Fruit fly (Drosophila melanogaster) whole organism, embryonic: Measurements from ENCODE around the gene CG5611.
A peak's percentile ranks its signal among the peaks of the same experiment; 100 is the strongest.

Experiments used
- B-H1 ChIP-seq: fragments of 200-800 bp; sonication (Bioruptor generic); IDR thresholded peaks from 3 replicates; pipeline ENCODE4 v1.3.6; 2022; ENCODE audit warnings: missing biosample characterization, missing genetic modification characterization
- Bgb ChIP-seq: fragments of 200-800 bp; sonication (Bioruptor generic); IDR thresholded peaks from 2 replicates; pipeline ENCODE4 v1.3.6; 2022; ENCODE audit warnings: missing biosample characterization, missing genetic modification characterization; ENCODE audit not compliant: partially characterized antibody
- CG10543 ChIP-seq: fragments of 200-800 bp; sonication (Bioruptor generic); optimal IDR thresholded peaks from 3 replicates; lab custom pipeline; 2017; ENCODE audit warnings: missing biosample characterization, mild to moderate bottlenecking, missing genetic modification characterization, moderate library complexity
- CG11504 ChIP-seq: fragments of 200-800 bp; sonication (Bioruptor generic); optimal IDR thresholded peaks from 3 replicates; lab custom pipeline; 2019; ENCODE audit warnings: missing biosample characterization, mild to moderate bottlenecking, missing genetic modification characterization, moderate library complexity
- CG12299 ChIP-seq: fragments of 200-800 bp; sonication (Bioruptor generic); optimal IDR thresholded peaks from 2 replicates; lab custom pipeline; 2018; ENCODE audit warnings: missing biosample characterization, mild to moderate bottlenecking, missing genetic modification characterization
- CG12769 ChIP-seq: fragments of 200-800 bp; sonication (Bioruptor generic); optimal IDR thresholded peaks from 2 replicates; lab custom pipeline; 2019; ENCODE audit warnings: missing biosample characterization, mild to moderate bottlenecking, missing genetic modification characterization, moderate library complexity
- CG14860 ChIP-seq: fragments of 200-800 bp; sonication (Bioruptor generic); IDR thresholded peaks from 3 replicates; pipeline ENCODE4 v1.3.6; 2022; ENCODE audit warnings: missing biosample characterization, missing genetic modification characterization; ENCODE audit not compliant: partially characterized antibody
- CG18599 ChIP-seq: fragments of 200-800 bp; sonication (Bioruptor generic); optimal IDR thresholded peaks from 3 replicates; lab custom pipeline; 2017; ENCODE audit warnings: missing biosample characterization, missing genetic modification characterization, mild to moderate bottlenecking, moderate library complexity, missing genetic modification reagents
- CG3065 ChIP-seq: fragments of 200-800 bp; sonication (Bioruptor generic); optimal IDR thresholded peaks from 2 replicates; lab custom pipeline; 2016; ENCODE audit warnings: missing biosample characterization, missing genetic modification characterization
- CG7745 ChIP-seq: fragments of 200-800 bp; sonication (Bioruptor generic); optimal IDR thresholded peaks from 2 replicates; lab custom pipeline; 2018; ENCODE audit warnings: missing biosample characterization, mild to moderate bottlenecking, missing genetic modification characterization, moderate library complexity
- CG9932 ChIP-seq: fragments of 200-800 bp; sonication (Bioruptor generic); IDR thresholded peaks from 2 replicates; pipeline ENCODE4 v1.3.6; 2022; ENCODE audit warnings: missing biosample characterization, missing genetic modification characterization
- CTCF ChIP-seq: fragments of 200-800 bp; sonication (Bioruptor generic); optimal IDR thresholded peaks from 2 replicates; lab custom pipeline; 2017; ENCODE audit warnings: missing biosample characterization, mild to moderate bottlenecking, missing genetic modification characterization, moderate library complexity
- D19B ChIP-seq: fragments of 200-800 bp; sonication (Bioruptor generic); optimal IDR thresholded peaks from 2 replicates; lab custom pipeline; 2017; ENCODE audit warnings: missing biosample characterization, mild to moderate bottlenecking, missing genetic modification characterization
- Dbx ChIP-seq: fragments of 200-800 bp; sonication (Bioruptor generic); IDR thresholded peaks from 3 replicates; pipeline ENCODE4 v1.3.6; 2022; ENCODE audit warnings: missing biosample characterization, missing genetic modification characterization
- Deaf1 ChIP-seq: fragments of 200-800 bp; optimal IDR thresholded peaks from 3 replicates; lab custom pipeline; 2019; ENCODE audit warnings: missing biosample characterization, mild to moderate bottlenecking, missing genetic modification characterization, moderate library complexity
- Dp ChIP-seq: fragments of 200-800 bp; sonication (Bioruptor generic); optimal IDR thresholded peaks from 2 replicates; lab custom pipeline; 2018; ENCODE audit warnings: missing biosample characterization, mild to moderate bottlenecking, missing genetic modification characterization, moderate library complexity
- MBD-R2 ChIP-seq: fragments of 200-800 bp; sonication (Bioruptor generic); IDR thresholded peaks from 2 replicates; pipeline ENCODE4 v1.3.6; 2022; ENCODE audit warnings: missing biosample characterization, missing genetic modification characterization
- Med ChIP-seq: fragments of 200-800 bp; sonication (Bioruptor generic); peaks from one replicate; lab custom pipeline; 2016; ENCODE audit warnings: missing biosample characterization, missing genetic modification characterization, mild to moderate bottlenecking, inconsistent platforms, moderate library complexity
- Nf-YC ChIP-seq: fragments of 200-800 bp; optimal IDR thresholded peaks from 3 replicates; lab custom pipeline; 2019; ENCODE audit warnings: missing biosample characterization, mild to moderate bottlenecking, missing genetic modification characterization, moderate library complexity
- PHDP ChIP-seq: fragments of 200-800 bp; sonication (Bioruptor generic); optimal IDR thresholded peaks from 3 replicates; lab custom pipeline; 2018; ENCODE audit warnings: missing biosample characterization, mild to moderate bottlenecking, missing genetic modification characterization, moderate library complexity
- Pdp1 ChIP-seq, 2 experiments: fragments of 200-800 bp; sonication (Bioruptor generic); optimal IDR thresholded peaks; 3 replicates each; lab custom pipeline; 2016; ENCODE audit warnings: missing biosample characterization in 2 of 2, missing genetic modification characterization in 2 of 2, mild to moderate bottlenecking in 1 of 2, moderate library complexity in 1 of 2
- Side ChIP-seq: fragments of 200-800 bp; sonication (Bioruptor generic); optimal IDR thresholded peaks from 2 replicates; lab custom pipeline; 2016; ENCODE audit warnings: missing biosample characterization, missing genetic modification characterization
- Trl ChIP-seq, 3 experiments: fragments of >200 bp in 2 of 3; fragments of 200-800 bp in 1 of 3; sonication (Bioruptor generic) in 1 of 3; optimal IDR thresholded peaks; 2 replicates in 1 of 3; 3 replicates in 2 of 3; lab custom pipeline; 2016 to 2017; ENCODE audit warnings: missing biosample characterization in 1 of 3, missing genetic modification characterization in 1 of 3
- abd-A ChIP-seq: fragments of 200-800 bp; sonication (Bioruptor generic); optimal IDR thresholded peaks from 3 replicates; lab custom pipeline; 2019; ENCODE audit warnings: missing biosample characterization, mild to moderate bottlenecking, missing genetic modification characterization, moderate library complexity
- cg ChIP-seq: fragments of 200-800 bp; sonication (Bioruptor generic); optimal IDR thresholded peaks from 3 replicates; lab custom pipeline; 2019; ENCODE audit warnings: missing biosample characterization, mild to moderate bottlenecking, missing genetic modification characterization, moderate library complexity
- chinmo ChIP-seq: fragments of 200-800 bp; sonication (Bioruptor generic); IDR thresholded peaks from 4 replicates; pipeline ENCODE4 v1.3.6; 2022; ENCODE audit warnings: missing biosample characterization, missing genetic modification characterization; ENCODE audit not compliant: partially characterized antibody
- exex ChIP-seq: fragments of 200-800 bp; sonication (Bioruptor generic); optimal IDR thresholded peaks from 4 replicates; lab custom pipeline; 2018; ENCODE audit warnings: missing biosample characterization, mild to moderate bottlenecking, missing genetic modification characterization, moderate library complexity
- gcm2 ChIP-seq: fragments of 200-800 bp; sonication (Bioruptor generic); optimal IDR thresholded peaks from 2 replicates; lab custom pipeline; 2016; ENCODE audit warnings: missing biosample characterization, missing genetic modification characterization
- gfzf ChIP-seq: fragments of 200-800 bp; sonication (Bioruptor generic); optimal IDR thresholded peaks from 2 replicates; lab custom pipeline; 2016; ENCODE audit warnings: missing biosample characterization, mild to moderate bottlenecking, missing genetic modification characterization, moderate library complexity
- lilli ChIP-seq: fragments of 200-800 bp; sonication (Bioruptor generic); optimal IDR thresholded peaks from 3 replicates; lab custom pipeline; 2016; ENCODE audit warnings: missing biosample characterization, missing genetic modification characterization
- pita ChIP-seq: fragments of 200-800 bp; sonication (Bioruptor generic); optimal IDR thresholded peaks from 2 replicates; lab custom pipeline; 2017; ENCODE audit warnings: missing biosample characterization, mild to moderate bottlenecking, missing genetic modification characterization
- pzg ChIP-seq: fragments of 200-800 bp; sonication (Bioruptor generic); optimal IDR thresholded peaks from 3 replicates; lab custom pipeline; 2018; ENCODE audit warnings: missing biosample characterization, mild to moderate bottlenecking, missing genetic modification characterization, moderate library complexity
- ro ChIP-seq: fragments of 200-800 bp; sonication (Bioruptor generic); IDR thresholded peaks from 2 replicates; pipeline ENCODE4 v1.3.6; 2022; ENCODE audit warnings: missing biosample characterization, missing genetic modification characterization
- sd ChIP-seq: fragments of 200-800 bp; sonication (Bioruptor generic); optimal IDR thresholded peaks from 3 replicates; lab custom pipeline; 2018; ENCODE audit warnings: missing biosample characterization, mild to moderate bottlenecking, missing genetic modification characterization, moderate library complexity
- sens ChIP-seq: fragments of 200-800 bp; sonication (Bioruptor generic); peaks from one replicate; lab custom pipeline; 2016; ENCODE audit warnings: missing biosample characterization, missing genetic modification characterization
- sob ChIP-seq: fragments of 200-800 bp; sonication (Bioruptor generic); IDR thresholded peaks from 2 replicates; pipeline ENCODE4 v1.3.6; 2022; ENCODE audit warnings: missing biosample characterization, missing genetic modification characterization
- vvl ChIP-seq: fragments of 200-800 bp; sonication (Bioruptor generic); IDR thresholded peaks from 2 replicates; pipeline ENCODE4 v1.3.6; 2022; ENCODE audit warnings: missing biosample characterization, missing genetic modification characterization

CG5611 gene

DNA sequence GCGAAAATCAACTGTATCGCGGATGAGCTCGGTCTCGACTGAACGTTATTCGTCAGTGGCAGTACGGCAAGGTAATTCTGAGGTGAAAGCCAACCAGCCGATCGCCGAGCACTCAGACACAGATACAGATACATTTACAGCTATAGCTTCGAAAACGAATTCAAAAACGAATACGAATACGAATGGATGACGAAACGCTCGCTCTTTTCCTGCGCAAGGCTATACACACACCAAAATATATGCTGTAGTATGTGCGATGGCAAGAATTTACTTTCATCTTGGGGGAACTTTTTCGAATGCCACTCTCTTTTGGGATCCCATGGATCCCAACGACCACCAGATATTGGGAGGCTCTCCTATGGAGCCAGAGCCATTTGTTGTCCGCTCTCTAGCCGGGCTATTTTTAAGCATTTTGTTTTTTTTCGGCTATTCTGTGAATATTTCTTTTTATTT lies 24.3 kb upstream of the CG5611 start, which contains the start of gene Mlc1:
Gene Mlc1 (minus strand): TSS at position 51 of the 453 bp plus-strand sequence.
- no peak for TF ChIP-seq gcm2 (GFP tag; lab: Kevin White, UChicago)
- TF ChIP-seq sens (GFP tag; lab: Kevin White, UChicago) = peak; percentile 1
- peak; percentile 22 to 53 for TF ChIP-seq Trl (optimal IDR thresholded peaks at IDR 0.05; lab: Kevin White, UChicago)
- TF ChIP-seq Trl (GFP tag; optimal IDR thresholded peaks at IDR 0.05; lab: Kevin White, UChicago) = no peak
- peak; percentile 89 for TF ChIP-seq sd (tag; lab: Kevin White, UChicago)
- TF ChIP-seq Deaf1 = peak; percentile 36
- peak; percentile 10 for TF ChIP-seq CG12769 (tag; lab: Kevin White, UChicago)
- peak; percentile 29 for TF ChIP-seq CG10543 (GFP tag; lab: Kevin White, UChicago)
- peak; percentile 63 for TF ChIP-seq Med (GFP tag; lab: Kevin White, UChicago)
- no peak for TF ChIP-seq ro
- no peak for TF ChIP-seq B-H1 (GFP tag; lab: Robert Waterston, UW)
- peak; percentile 50 for TF ChIP-seq cg (GFP tag; lab: Kevin White, UChicago)

DNA sequence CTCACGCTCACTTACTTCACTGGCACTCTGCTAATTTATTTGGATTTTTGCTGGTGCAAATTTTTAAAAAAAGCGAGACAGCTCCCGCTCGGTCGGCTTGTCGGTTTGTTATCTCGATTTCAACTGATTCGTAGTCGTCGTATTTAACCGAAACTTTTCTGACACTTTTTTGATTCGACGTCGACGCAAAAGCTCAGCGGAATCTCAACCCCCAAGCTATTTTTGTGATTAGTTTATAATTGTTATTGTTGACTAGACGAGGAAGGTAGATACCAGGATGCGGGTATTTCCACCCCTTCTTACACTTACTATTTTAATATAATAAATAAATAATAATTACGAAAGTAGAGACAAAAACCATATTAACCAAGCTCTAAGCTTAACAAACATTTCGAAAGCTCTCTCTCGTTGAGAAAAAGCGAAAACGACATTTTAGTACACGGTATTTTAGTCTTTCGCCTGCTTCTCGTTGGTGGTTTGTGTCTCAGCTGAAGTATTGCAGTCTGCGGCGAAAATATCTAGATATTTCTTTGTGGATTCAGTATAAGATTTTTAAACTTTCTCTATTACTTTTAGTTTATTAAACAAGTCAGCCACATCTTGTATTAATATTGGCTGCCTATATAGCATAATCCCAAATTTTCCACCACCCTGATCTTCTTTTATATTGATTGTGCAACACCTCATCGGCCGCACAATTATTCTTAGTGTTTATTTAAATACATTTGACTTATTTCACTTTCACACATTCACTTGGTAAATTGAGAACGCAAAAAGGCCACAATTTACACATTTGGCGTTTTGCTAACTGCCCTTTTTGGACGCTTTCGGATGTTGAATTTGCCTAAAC lies 21.1 kb upstream of the CG5611 start, which contains the start of gene tau:
Gene tau (minus strand): TSS at position 311 of the 850 bp plus-strand sequence.
- TF ChIP-seq CG12769 (tag; lab: Kevin White, UChicago) (no peak), Deaf1 (peak; percentile 85), PHDP (tag; lab: Kevin White, UChicago) (peak; percentile 2), MBD-R2 (0 out of 2 replicates have a peak, but pooled peaks have one; percentile 11), gfzf (GFP tag; lab: Kevin White, UChicago) (peak; percentile 20), Bgb (GFP tag; lab: Robert Waterston, UW) (peak; percentile 20; the same call in 1 of the 2 replicates), exex (peak; percentile 39), D19B (GFP tag; lab: Kevin White, UChicago) (peak; percentile 79), Dp (GFP tag; lab: Kevin White, UChicago) (peak; percentile 12), abd-A (peak; percentile 65), pita (GFP tag; lab: Kevin White, UChicago) (peak; percentile 45), Med (GFP tag; lab: Kevin White, UChicago) (peak; percentile 64), CG12299 (tag; lab: Kevin White, UChicago) (no peak), Trl (optimal IDR thresholded peaks at IDR 0.05; lab: Kevin White, UChicago) (peak in 1 of 2 experiments; percentile 6), Trl (GFP tag; optimal IDR thresholded peaks at IDR 0.05; lab: Kevin White, UChicago) (no peak), CG14860 (GFP tag; lab: Robert Waterston, UW) (no peak), CG3065 (GFP tag; lab: Kevin White, UChicago) (no peak), Nf-YC (peak; percentile 11), CTCF (GFP tag; lab: Kevin White, UChicago) (peak; percentile 73), chinmo (GFP tag; lab: Robert Waterston, UW) (0 out of 4 replicates have a peak, but pooled peaks have one; percentile 50), sens (GFP tag; lab: Kevin White, UChicago) (peak; percentile 73), sob (GFP tag; lab: Robert Waterston, UW) (peak; percentile 60; the same call in 1 of the 2 replicates), Pdp1 (GFP tag; optimal IDR thresholded peaks at IDR 0.05; lab: Kevin White, UChicago) (peak in 1 of 2 experiments; percentile 78), CG9932 (GFP tag; lab: Robert Waterston, UW) (peak; percentile 28; the same call in 1 of the 2 replicates), CG18599 (GFP tag; lab: Kevin White, UChicago) (no peak), CG11504 (peak; percentile 7), vvl (GFP tag; lab: Robert Waterston, UW) (no peak), lilli (GFP tag; lab: Kevin White, UChicago) (peak; percentile 8), Dbx (GFP tag; lab: Robert Waterston, UW) (peak; percentile 58; the same call in 2 of the 3 replicates), Side (GFP tag; lab: Kevin White, UChicago) (no peak), CG7745 (tag; lab: Kevin White, UChicago) (no peak), pzg (GFP tag; lab: Kevin White, UChicago) (peak; percentile 1)
